Fruit fly (Drosophila melanogaster): ENCODE data around the gene CG17780.

dm6 chr3R:24369268-24369667 lies 15.6 kb downstream of the CG17780 start, which contains the start of gene CG13614:
- TF ChIP-seq achi (GFP tag; optimal IDR thresholded peaks at IDR 0.05) (no peak), vri (GFP tag; optimal IDR thresholded peaks at IDR 0.05) (no peak), CG8119 (GFP tag; IDR thresholded peaks at IDR 0.05) (no peak), fkh (GFP tag; optimal IDR thresholded peaks at IDR 0.05) (no peak), Blimp-1 (GFP tag; optimal IDR thresholded peaks at IDR 0.05) (no peak), OdsH (GFP tag; optimal IDR thresholded peaks at IDR 0.05) (no peak), CG32006 (GFP tag; optimal IDR thresholded peaks at IDR 0.05) (no peak), CG3032 (tag; optimal IDR thresholded peaks at IDR 0.05) (no peak), Sox102F (GFP tag; optimal IDR thresholded peaks at IDR 0.05) (no peak), CG6163 (GFP tag; IDR thresholded peaks at IDR 0.05) (no peak)

All from whole organism, prepupa.